Fruit fly (Drosophila melanogaster) whole organism, embryonic: ENCODE results near the gene Arp10.

Experiments used
- Atf6 ChIP-seq: fragments of 200-800 bp; sonication (Bioruptor generic); IDR thresholded peaks from 2 replicates; pipeline ENCODE4 v1.3.6; 2022; ENCODE audit warnings: missing biosample characterization, missing genetic modification characterization
- CG10147 ChIP-seq: fragments of 200-800 bp; sonication (Bioruptor generic); optimal IDR thresholded peaks from 2 replicates; lab custom pipeline; 2019; ENCODE audit warnings: missing biosample characterization, mild to moderate bottlenecking, missing genetic modification characterization, moderate library complexity
- CG10366 ChIP-seq: fragments of 200-800 bp; sonication (Bioruptor generic); IDR thresholded peaks from 2 replicates; pipeline ENCODE4 v1.3.6; 2022; ENCODE audit warnings: missing biosample characterization, missing genetic modification characterization
- CG11085 ChIP-seq: fragments of 200-800 bp; sonication (Bioruptor generic); IDR thresholded peaks from 2 replicates; pipeline ENCODE4 v1.3.6; 2022; ENCODE audit warnings: missing biosample characterization, missing genetic modification characterization
- CG12299 ChIP-seq: fragments of 200-800 bp; sonication (Bioruptor generic); optimal IDR thresholded peaks from 2 replicates; lab custom pipeline; 2018; ENCODE audit warnings: missing biosample characterization, mild to moderate bottlenecking, missing genetic modification characterization
- CG14710 ChIP-seq: fragments of 200-800 bp; sonication (Bioruptor generic); optimal IDR thresholded peaks from 3 replicates; lab custom pipeline; 2019; ENCODE audit warnings: missing biosample characterization, mild to moderate bottlenecking, missing genetic modification characterization, moderate library complexity
- CG14860 ChIP-seq: fragments of 200-800 bp; sonication (Bioruptor generic); IDR thresholded peaks from 3 replicates; pipeline ENCODE4 v1.3.6; 2022; ENCODE audit warnings: missing biosample characterization, missing genetic modification characterization; ENCODE audit not compliant: partially characterized antibody
- CG14965 ChIP-seq: fragments of 200-800 bp; sonication (Bioruptor generic); optimal IDR thresholded peaks from 2 replicates; lab custom pipeline; 2016; ENCODE audit warnings: missing biosample characterization, missing genetic modification characterization, borderline replicate concordance
- CG15479 ChIP-seq: fragments of 200-800 bp; sonication (Bioruptor generic); optimal IDR thresholded peaks from 3 replicates; lab custom pipeline; 2019; ENCODE audit warnings: missing biosample characterization, mild to moderate bottlenecking, missing genetic modification characterization, moderate library complexity
- CG1647 ChIP-seq: fragments of 200-800 bp; sonication (Bioruptor generic); optimal IDR thresholded peaks from 3 replicates; lab custom pipeline; 2016; ENCODE audit warnings: missing biosample characterization, missing genetic modification characterization
- CG17802 ChIP-seq: fragments of 200-800 bp; sonication (Bioruptor generic); optimal IDR thresholded peaks from 2 replicates; lab custom pipeline; 2018; ENCODE audit warnings: missing biosample characterization, mild to moderate bottlenecking, missing genetic modification characterization, moderate library complexity
- CG30020 ChIP-seq: fragments of 200-800 bp; optimal IDR thresholded peaks from 2 replicates; lab custom pipeline; 2019; ENCODE audit warnings: missing biosample characterization, mild to moderate bottlenecking, missing genetic modification characterization, moderate library complexity
- CG32767 ChIP-seq: fragments of 200-800 bp; sonication (Bioruptor generic); IDR thresholded peaks from 2 replicates; pipeline ENCODE4 v1.3.6; 2022; ENCODE audit warnings: missing biosample characterization, missing genetic modification characterization
- CG3407 ChIP-seq: fragments of 200-800 bp; sonication (Bioruptor generic); optimal IDR thresholded peaks from 2 replicates; lab custom pipeline; 2018; ENCODE audit warnings: missing biosample characterization, mild to moderate bottlenecking, missing genetic modification characterization
- CG4707 ChIP-seq: fragments of 200-800 bp; sonication (Bioruptor generic); optimal IDR thresholded peaks from 2 replicates; lab custom pipeline; 2018; ENCODE audit warnings: missing biosample characterization, mild to moderate bottlenecking, missing genetic modification characterization, moderate library complexity
- CG6654 ChIP-seq: fragments of 200-800 bp; sonication (Bioruptor generic); optimal IDR thresholded peaks from 2 replicates; lab custom pipeline; 2017; ENCODE audit warnings: missing biosample characterization, mild to moderate bottlenecking, missing genetic modification characterization
- CG7745 ChIP-seq: fragments of 200-800 bp; sonication (Bioruptor generic); optimal IDR thresholded peaks from 2 replicates; lab custom pipeline; 2018; ENCODE audit warnings: missing biosample characterization, mild to moderate bottlenecking, missing genetic modification characterization, moderate library complexity
- Chrac-16 ChIP-seq: fragments of 200-800 bp; sonication (Bioruptor generic); optimal IDR thresholded peaks from 3 replicates; lab custom pipeline; 2016; ENCODE audit warnings: missing biosample characterization, missing genetic modification characterization
- E2f2 ChIP-seq: fragments of 200-800 bp; sonication (Bioruptor generic); IDR thresholded peaks from 2 replicates; pipeline ENCODE4 v1.3.6; 2022; ENCODE audit warnings: missing biosample characterization, missing genetic modification characterization
- Fer2 ChIP-seq: fragments of 200-800 bp; sonication (Bioruptor generic); optimal IDR thresholded peaks from 2 replicates; lab custom pipeline; 2018; ENCODE audit warnings: missing biosample characterization, mild to moderate bottlenecking, missing genetic modification characterization, moderate library complexity
- Hr51 ChIP-seq, 2 experiments: fragments of 200-800 bp; sonication (Bioruptor generic); optimal IDR thresholded peaks; 2 replicates in 1 of 2; 3 replicates in 1 of 2; lab custom pipeline; 2016 to 2018; ENCODE audit warnings: missing biosample characterization in 2 of 2, missing genetic modification characterization in 2 of 2, mild to moderate bottlenecking in 1 of 2, moderate library complexity in 1 of 2
- Kr ChIP-seq: fragments of 200-800 bp; sonication (Bioruptor generic); optimal IDR thresholded peaks from 2 replicates; lab custom pipeline; 2017; ENCODE audit warnings: missing biosample characterization, mild to moderate bottlenecking, missing genetic modification characterization
- Mad ChIP-seq: fragments of 200-800 bp; sonication (Bioruptor generic); optimal IDR thresholded peaks from 2 replicates; lab custom pipeline; 2016; ENCODE audit warnings: missing biosample characterization, missing genetic modification characterization
- Neu2 ChIP-seq: fragments of 200-800 bp; sonication (Bioruptor generic); optimal IDR thresholded peaks from 3 replicates; lab custom pipeline; 2016; ENCODE audit warnings: missing biosample characterization, missing genetic modification characterization, borderline replicate concordance
- Side ChIP-seq: fragments of 200-800 bp; sonication (Bioruptor generic); optimal IDR thresholded peaks from 2 replicates; lab custom pipeline; 2016; ENCODE audit warnings: missing biosample characterization, missing genetic modification characterization
- ab ChIP-seq: fragments of 200-800 bp; sonication (Bioruptor generic); optimal IDR thresholded peaks from 2 replicates; lab custom pipeline; 2016; ENCODE audit warnings: missing biosample characterization, missing genetic modification characterization
- ash1 ChIP-seq: fragments of 200-800 bp; sonication (Bioruptor generic); optimal IDR thresholded peaks from 2 replicates; lab custom pipeline; 2018; ENCODE audit warnings: missing biosample characterization, mild to moderate bottlenecking, missing genetic modification characterization
- bsh ChIP-seq, 2 experiments: fragments of 200-800 bp; sonication (Bioruptor generic); optimal IDR thresholded peaks; 2 replicates each; lab custom pipeline; 2017 to 2018; ENCODE audit warnings: mild to moderate bottlenecking in 2 of 2, missing biosample characterization in 2 of 2, missing genetic modification characterization in 2 of 2, moderate library complexity in 1 of 2
- cad ChIP-seq: fragments of >200 bp; optimal IDR thresholded peaks from 2 replicates; lab custom pipeline; 2017; ENCODE audit warnings: missing biosample characterization, missing genetic modification characterization
- cg ChIP-seq: fragments of 200-800 bp; sonication (Bioruptor generic); optimal IDR thresholded peaks from 3 replicates; lab custom pipeline; 2019; ENCODE audit warnings: missing biosample characterization, mild to moderate bottlenecking, missing genetic modification characterization, moderate library complexity
- ci ChIP-seq: fragments of 200-800 bp; sonication (Bioruptor generic); IDR thresholded peaks from 3 replicates; pipeline ENCODE4 v1.3.6; 2022; ENCODE audit warnings: missing biosample characterization, missing genetic modification characterization
- crol ChIP-seq: fragments of 200-800 bp; sonication (Bioruptor generic); IDR thresholded peaks from 2 replicates; pipeline ENCODE4 v1.3.6; 2022; ENCODE audit warnings: missing biosample characterization, missing genetic modification characterization
- ham ChIP-seq: fragments of 200-800 bp; sonication (Bioruptor generic); IDR thresholded peaks from 2 replicates; pipeline ENCODE4 v1.3.6; 2022; ENCODE audit warnings: missing biosample characterization, missing genetic modification characterization
- her ChIP-seq: fragments of 200-800 bp; sonication (Bioruptor generic); optimal IDR thresholded peaks from 2 replicates; lab custom pipeline; 2016; ENCODE audit warnings: missing biosample characterization, missing genetic modification characterization
- insv ChIP-seq, 2 experiments: fragments of 200-800 bp; sonication (Bioruptor generic); optimal IDR thresholded peaks; 3 replicates each; lab custom pipeline; 2016 to 2018; ENCODE audit warnings: missing biosample characterization in 2 of 2, missing genetic modification characterization in 2 of 2
- lbe ChIP-seq: fragments of 200-800 bp; sonication (Bioruptor generic); optimal IDR thresholded peaks from 2 replicates; lab custom pipeline; 2016; ENCODE audit warnings: missing biosample characterization, mild to moderate bottlenecking, missing genetic modification characterization
- lilli ChIP-seq: fragments of 200-800 bp; sonication (Bioruptor generic); optimal IDR thresholded peaks from 3 replicates; lab custom pipeline; 2016; ENCODE audit warnings: missing biosample characterization, missing genetic modification characterization
- mirr ChIP-seq: fragments of 200-800 bp; sonication (Bioruptor generic); optimal IDR thresholded peaks from 3 replicates; lab custom pipeline; 2018; ENCODE audit warnings: missing biosample characterization, mild to moderate bottlenecking, missing genetic modification characterization
- onecut ChIP-seq: fragments of 200-800 bp; sonication (Bioruptor generic); IDR thresholded peaks from 2 replicates; pipeline ENCODE4 v1.3.6; 2022; ENCODE audit warnings: missing biosample characterization, missing genetic modification characterization
- pb ChIP-seq: fragments of 200-800 bp; sonication (Bioruptor generic); optimal IDR thresholded peaks from 3 replicates; lab custom pipeline; 2016; ENCODE audit warnings: missing biosample characterization, missing genetic modification characterization
- sc ChIP-seq, 3 experiments: fragments of >200 bp in 2 of 3; fragments of 200-800 bp in 1 of 3; sonication (Bioruptor generic) in 1 of 3; optimal IDR thresholded peaks; 2 replicates in 2 of 3; 3 replicates in 1 of 3; lab custom pipeline; 2017; ENCODE audit warnings: mild to moderate bottlenecking in 1 of 3, missing biosample characterization in 1 of 3, missing genetic modification characterization in 1 of 3, missing genetic modification reagents in 1 of 3
- slp2 ChIP-seq: fragments of 200-800 bp; sonication (Bioruptor generic); optimal IDR thresholded peaks from 2 replicates; lab custom pipeline; 2016; ENCODE audit warnings: missing biosample characterization, missing genetic modification characterization
- sna ChIP-seq: fragments of 200-800 bp; sonication (Bioruptor generic); IDR thresholded peaks from 2 replicates; pipeline ENCODE4 v1.3.6; 2022; ENCODE audit warnings: missing biosample characterization, missing genetic modification characterization; ENCODE audit not compliant: partially characterized antibody
- sug ChIP-seq: fragments of 200-800 bp; optimal IDR thresholded peaks from 2 replicates; lab custom pipeline; 2019; ENCODE audit warnings: missing biosample characterization, mild to moderate bottlenecking, missing genetic modification characterization, moderate library complexity
- tin ChIP-seq: fragments of 200-800 bp; sonication (Bioruptor generic); optimal IDR thresholded peaks from 3 replicates; lab custom pipeline; 2016; ENCODE audit warnings: missing biosample characterization, missing genetic modification characterization
- tio ChIP-seq: fragments of 200-800 bp; sonication (Bioruptor generic); optimal IDR thresholded peaks from 2 replicates; lab custom pipeline; 2017; ENCODE audit warnings: missing biosample characterization, missing genetic modification characterization, inconsistent platforms
- z ChIP-seq: fragments of 200-800 bp; sonication (Bioruptor generic); IDR thresholded peaks from 3 replicates; pipeline ENCODE4 v1.3.6; 2022; ENCODE audit warnings: missing biosample characterization, missing genetic modification characterization
- zen2 ChIP-seq: fragments of 200-800 bp; sonication (Bioruptor generic); IDR thresholded peaks from 3 replicates; pipeline ENCODE4 v1.3.6; 2022; ENCODE audit warnings: missing biosample characterization, missing genetic modification characterization; ENCODE audit not compliant: partially characterized antibody

The Arp10 gene

DNA sequence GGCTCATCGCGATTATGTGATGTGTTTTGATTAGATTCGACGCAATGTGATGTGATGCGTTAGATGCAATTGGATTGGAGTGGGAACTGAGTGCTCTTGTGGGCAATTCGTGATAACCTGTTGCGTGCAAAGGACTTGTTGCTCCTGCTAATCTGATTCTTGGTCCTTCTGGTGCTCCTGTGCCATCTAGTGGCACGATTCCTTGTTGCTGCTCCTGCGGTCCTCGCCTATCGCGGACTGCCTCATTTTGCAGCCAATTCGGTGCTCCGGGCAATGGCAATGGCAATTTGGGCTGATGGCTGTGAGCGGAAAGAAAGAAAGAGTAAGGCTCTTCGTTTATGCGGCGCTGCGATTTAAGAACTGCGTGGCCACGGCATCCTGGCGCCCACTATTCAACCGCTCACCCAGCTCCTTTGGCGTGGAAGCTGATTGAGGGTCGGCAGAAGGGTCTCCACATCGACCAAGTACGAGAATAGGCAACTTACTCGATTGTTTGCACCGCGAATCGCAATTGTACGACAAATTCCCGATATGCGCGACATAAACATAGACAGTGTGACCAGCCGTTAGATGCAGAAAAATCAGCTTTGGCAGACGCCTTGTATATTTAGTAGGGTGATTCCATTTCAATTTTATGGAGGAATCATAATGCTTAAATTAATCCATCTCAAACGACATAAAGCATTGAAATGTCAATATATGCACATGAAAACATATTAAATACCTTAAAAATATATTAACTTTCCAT is 47.1 kb upstream of the Arp10 start, which contains the start of gene Mer (continued):
- no peak for TF ChIP-seq CG14860
- TF ChIP-seq CG17802 (tag; lab: Kevin White, UChicago): peak; percentile 39
- TF ChIP-seq insv (GFP tag; optimal IDR thresholded peaks at IDR 0.05; lab: Kevin White, UChicago): peak in 1 of 2 experiments; percentile 45
- TF ChIP-seq slp2 (GFP tag; lab: Kevin White, UChicago): peak; percentile 69
- TF ChIP-seq CG12299 (tag; lab: Kevin White, UChicago): peak; percentile 84
- peak; percentile 37 for TF ChIP-seq CG4707 (GFP tag; lab: Kevin White, UChicago)
- TF ChIP-seq CG10147 (GFP tag; lab: Kevin White, UChicago): peak; percentile 78
- TF ChIP-seq CG3407 (GFP tag; lab: Kevin White, UChicago): peak; percentile 47
- TF ChIP-seq sc (optimal IDR thresholded peaks at IDR 0.05; lab: Kevin White, UChicago): no peak
- TF ChIP-seq sc (GFP tag; optimal IDR thresholded peaks at IDR 0.05; lab: Kevin White, UChicago): no peak
- TF ChIP-seq Mad (GFP tag; lab: Kevin White, UChicago): peak; percentile 82
- 0 out of 2 replicates have a peak, but pooled peaks have one; percentile 42 for TF ChIP-seq CG11085 (GFP tag; lab: Robert Waterston, UW)
- peak; percentile 91 for TF ChIP-seq lilli
- peak; percentile 76 to 82 for TF ChIP-seq bsh (GFP tag; optimal IDR thresholded peaks at IDR 0.05; lab: Kevin White, UChicago)
- peak; percentile 62 for TF ChIP-seq CG1647 (GFP tag; lab: Kevin White, UChicago)
- no peak for TF ChIP-seq tio
- TF ChIP-seq CG14710 (tag; lab: Kevin White, UChicago): peak; percentile 62
- peak; percentile 90 for TF ChIP-seq CG32767 (GFP tag; lab: Robert Waterston, UW)
- TF ChIP-seq ab (GFP tag; lab: Kevin White, UChicago): peak; percentile 57
- peak; percentile 82 to 88 for TF ChIP-seq Hr51 (GFP tag; optimal IDR thresholded peaks at IDR 0.05; lab: Kevin White, UChicago)
- peak; percentile 89 for TF ChIP-seq ci
- TF ChIP-seq Atf6 (GFP tag; lab: Robert Waterston, UW): peak; percentile 86
- TF ChIP-seq Neu2: peak; percentile 62
- TF ChIP-seq crol (GFP tag; lab: Robert Waterston, UW): peak; percentile 24; the same call in 1 of the 2 replicates
- TF ChIP-seq CG6654 (GFP tag; lab: Kevin White, UChicago): peak; percentile 56
- TF ChIP-seq sug: peak; percentile 70
- TF ChIP-seq Chrac-16 (GFP tag; lab: Kevin White, UChicago): peak; percentile 81
- no peak for TF ChIP-seq sna
- TF ChIP-seq lbe: peak; percentile 3
- TF ChIP-seq mirr (GFP tag; lab: Kevin White, UChicago): peak; percentile 85
- 0 out of 2 replicates have a peak, but pooled peaks have one; percentile 57 for TF ChIP-seq ham (GFP tag; lab: Robert Waterston, UW)
- peak; percentile 29 for TF ChIP-seq CG14965 (GFP tag; lab: Kevin White, UChicago)
- peak; percentile 63 for TF ChIP-seq CG30020
- TF ChIP-seq Fer2 (tag; lab: Kevin White, UChicago): peak; percentile 35
- TF ChIP-seq Kr (GFP tag; lab: Kevin White, UChicago): no peak
- TF ChIP-seq Side (GFP tag; lab: Kevin White, UChicago): peak; percentile 90
- TF ChIP-seq onecut: peak; percentile 78
- no peak for TF ChIP-seq cad (GFP tag; lab: Kevin White, UChicago)
- TF ChIP-seq pb (GFP tag; lab: Kevin White, UChicago): peak; percentile 89
- no peak for TF ChIP-seq cg
- no peak for TF ChIP-seq CG7745 (tag; lab: Kevin White, UChicago)
- TF ChIP-seq tin (GFP tag; lab: Kevin White, UChicago): peak; percentile 76
- TF ChIP-seq zen2 (GFP tag; lab: Robert Waterston, UW): no peak
- peak; percentile 91 for TF ChIP-seq her
- no peak for TF ChIP-seq z (GFP tag; lab: Robert Waterston, UW)
- peak; percentile 63; the same call in 1 of the 2 replicates for TF ChIP-seq E2f2 (GFP tag; lab: Robert Waterston, UW)
- TF ChIP-seq CG10366 (GFP tag; lab: Robert Waterston, UW): peak; percentile 73
- peak; percentile 27 for TF ChIP-seq CG15479
- peak; percentile 33 for TF ChIP-seq ash1
